Worm (Caenorhabditis elegans): ENCODE measurements around the gene acp-4.

Gene acp-4

ce11 chrII:8442176-8442575 is 7.3 kb upstream of the acp-4 start (continued):
- TF ChIP-seq akir-1 (GFP tag; optimal IDR thresholded peaks at IDR 0.05) (no peak), dpff-1 (tag; optimal IDR thresholded peaks at IDR 0.05) (no peak), let-526 (GFP tag; IDR thresholded peaks at IDR 0.05) (no peak), lsl-1 (GFP tag; optimal IDR thresholded peaks at IDR 0.05) (peak; percentile 67), T26A5.8 (tag; optimal IDR thresholded peaks at IDR 0.05) (no peak), xnd-1 (tag; optimal IDR thresholded peaks at IDR 0.05) (peak; percentile 5), lin-35 (GFP tag; optimal IDR thresholded peaks at IDR 0.05) (peak in 1 of 3 experiments; percentile 7), F22D6.2 (tag; optimal IDR thresholded peaks at IDR 0.05) (no peak), aptf-3 (GFP tag; IDR thresholded peaks at IDR 0.05) (no peak), ceh-100 (GFP tag; IDR thresholded peaks at IDR 0.05) (no peak), Y79H2A.3 (GFP tag; conservative IDR thresholded peaks at IDR 0.05) (no peak), ceh-79 (tag; optimal IDR thresholded peaks at IDR 0.05) (no peak), aptf-2 (GFP tag; conservative IDR thresholded peaks at IDR 0.05) (0 out of 2 replicates have a peak, but pooled peaks have one; percentile 47), madf-10 (tag; optimal IDR thresholded peaks at IDR 0.05) (no peak), nhr-80 (tag; optimal IDR thresholded peaks at IDR 0.05) (no peak), D2030.7 (GFP tag; IDR thresholded peaks at IDR 0.05) (0 out of 2 replicates have a peak, but pooled peaks have one; percentile 17), ceh-27 (GFP tag; optimal IDR thresholded peaks at IDR 0.05) (no peak), Y53G8AR.9 (GFP tag; conservative IDR thresholded peaks at IDR 0.05) (no peak), snpc-4 (GFP tag; optimal IDR thresholded peaks at IDR 0.05) (no peak), snpc-4 (tag; optimal IDR thresholded peaks at IDR 0.05) (peak in 1 of 4 experiments; percentile 16), snpc-1.1 (tag; optimal IDR thresholded peaks at IDR 0.05; ENCODE audit: insufficient read depth) (peak; percentile 22), rec-8 (tag; optimal IDR thresholded peaks at IDR 0.05) (no peak), F33H1.4 (GFP tag; IDR thresholded peaks at IDR 0.05) (peak; percentile 42; the same call in 1 of the 2 replicates), madf-6 (GFP tag; IDR thresholded peaks at IDR 0.05) (peak; percentile 70; the same call in 1 of the 2 replicates), B0035.1 (tag; optimal IDR thresholded peaks at IDR 0.05) (no peak), ztf-6 (GFP tag; IDR thresholded peaks at IDR 0.05) (no peak), ceh-58 (GFP tag; IDR thresholded peaks at IDR 0.05) (no peak), ceh-91 (GFP tag; IDR thresholded peaks at IDR 0.05) (0 out of 2 replicates have a peak, but pooled peaks have one; percentile 16), nfya-2 (GFP tag; IDR thresholded peaks at IDR 0.05) (no peak), F57C9.4 (tag; optimal IDR thresholded peaks at IDR 0.05) (no peak), nhr-179 (tag; optimal IDR thresholded peaks at IDR 0.05) (no peak), ztf-18 (tag; optimal IDR thresholded peaks at IDR 0.05) (no peak), attf-6 (GFP tag; IDR thresholded peaks at IDR 0.05) (no peak), ekl-4 (GFP tag; IDR thresholded peaks at IDR 0.05) (no peak), hlh-12 (tag; optimal IDR thresholded peaks at IDR 0.05) (no peak), unc-62 (GFP tag; optimal IDR thresholded peaks at IDR 0.05) (no peak), hsf-1 (GFP tag; IDR thresholded peaks at IDR 0.05) (0 out of 2 replicates have a peak, but pooled peaks have one; percentile 9), F57A8.1 (GFP tag; optimal IDR thresholded peaks at IDR 0.05) (no peak), lag-1 (GFP tag; IDR thresholded peaks at IDR 0.05) (no peak), nhr-120 (GFP tag; IDR thresholded peaks at IDR 0.05) (no peak), die-1 (tag; optimal IDR thresholded peaks at IDR 0.05) (no peak), egl-44 (GFP tag; IDR thresholded peaks at IDR 0.05) (no peak), lin-40 (tag; optimal IDR thresholded peaks at IDR 0.05) (peak; percentile 27), F39B2.1 (GFP tag; IDR thresholded peaks at IDR 0.05) (no peak), dox-1 (GFP tag; IDR thresholded peaks at IDR 0.05) (peak; percentile 57; the same call in 1 of the 2 replicates), nhr-90 (tag; optimal IDR thresholded peaks at IDR 0.05) (no peak), nfyb-1 (GFP tag; IDR thresholded peaks at IDR 0.05) (peak; percentile 17; the same call in 1 of the 2 replicates), zfh-2 (GFP tag; conservative IDR thresholded peaks at IDR 0.05) (no peak), hlh-26 (GFP tag; conservative IDR thresholded peaks at IDR 0.05) (no peak)
